Fruit fly (Drosophila melanogaster) whole organism, adult: ENCODE results near the gene Ugalt.

ENCODE experiments used
- CG11617 ChIP-seq: fragments of 200-800 bp; sonication (Bioruptor generic); optimal IDR thresholded peaks from 2 replicates; lab custom pipeline; 2017; ENCODE audit warnings: mild to moderate bottlenecking, missing biosample characterization, missing genetic modification reagents, missing genetic modification characterization
- CG14711 ChIP-seq: fragments of 200-800 bp; sonication (Bioruptor generic); optimal IDR thresholded peaks from 2 replicates; lab custom pipeline; 2018; ENCODE audit warnings: missing biosample characterization, mild to moderate bottlenecking, missing genetic modification characterization, moderate library complexity
- CG1620 ChIP-seq: fragments of 200-800 bp; sonication (Bioruptor generic); optimal IDR thresholded peaks from 2 replicates; lab custom pipeline; 2016; ENCODE audit warnings: missing biosample characterization, missing genetic modification characterization
- CG33017 ChIP-seq: fragments of 200-800 bp; sonication (Bioruptor generic); optimal IDR thresholded peaks from 2 replicates; lab custom pipeline; 2018; ENCODE audit warnings: missing biosample characterization, mild to moderate bottlenecking, missing genetic modification characterization, moderate library complexity
- CG5204 ChIP-seq: fragments of 200-800 bp; sonication (Bioruptor generic); optimal IDR thresholded peaks from 2 replicates; lab custom pipeline; 2016; ENCODE audit warnings: missing biosample characterization, missing genetic modification characterization
- CG7045 ChIP-seq: fragments of 200-800 bp; sonication (Bioruptor generic); optimal IDR thresholded peaks from 2 replicates; lab custom pipeline; 2017; ENCODE audit warnings: missing biosample characterization, mild to moderate bottlenecking, missing genetic modification characterization
- CG7101 ChIP-seq: fragments of 200-800 bp; sonication (Bioruptor generic); optimal IDR thresholded peaks from 2 replicates; lab custom pipeline; 2018; ENCODE audit warnings: missing biosample characterization, mild to moderate bottlenecking, missing genetic modification characterization, moderate library complexity
- Mnt ChIP-seq: fragments of 200-800 bp; sonication (Bioruptor generic); optimal IDR thresholded peaks from 2 replicates; lab custom pipeline; 2016; ENCODE audit warnings: missing biosample characterization, mild to moderate bottlenecking, missing genetic modification characterization
- bab1 ChIP-seq: fragments of 200-800 bp; sonication (Bioruptor generic); optimal IDR thresholded peaks from 3 replicates; lab custom pipeline; 2019; ENCODE audit warnings: missing biosample characterization, mild to moderate bottlenecking, missing genetic modification characterization, moderate library complexity
- cic ChIP-seq: fragments of 200-800 bp; sonication (Bioruptor generic); optimal IDR thresholded peaks from 2 replicates; lab custom pipeline; 2017; ENCODE audit warnings: missing biosample characterization, mild to moderate bottlenecking, missing genetic modification characterization, moderate library complexity
- cnc ChIP-seq, 2 experiments: fragments of >200 bp; optimal IDR thresholded peaks; 2 replicates each; lab custom pipeline; 2017
- toe ChIP-seq: fragments of 200-800 bp; sonication (Bioruptor generic); optimal IDR thresholded peaks from 2 replicates; lab custom pipeline; 2016; ENCODE audit warnings: missing biosample characterization, missing genetic modification characterization

DNA sequence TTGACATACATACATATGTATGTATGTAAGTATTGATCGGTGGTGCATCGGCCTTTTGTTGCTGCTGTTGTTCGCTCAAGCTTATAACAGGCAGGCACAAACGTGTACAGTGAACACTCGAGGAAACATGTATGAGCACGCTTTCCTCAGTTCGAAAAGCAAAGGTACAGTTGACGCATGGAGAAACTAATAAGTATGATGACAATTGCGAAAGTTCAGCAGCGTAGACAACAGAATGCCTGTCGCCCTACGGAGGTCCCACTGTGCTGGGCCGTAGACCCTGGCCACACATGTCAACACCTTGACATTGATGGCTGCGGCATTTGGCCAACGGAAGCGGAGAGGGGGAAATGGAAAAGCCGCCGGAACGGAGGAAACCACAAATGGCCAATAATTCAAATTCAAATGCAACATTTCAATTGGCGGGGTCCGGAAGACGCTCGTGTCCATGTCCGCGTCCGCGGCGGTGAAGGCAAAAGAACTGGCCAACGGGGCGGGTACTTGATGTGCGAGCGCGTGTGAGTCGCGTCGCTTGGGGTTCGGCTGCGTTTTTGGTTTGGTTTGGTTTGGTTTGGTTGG lies 4.6 kb upstream of the Ugalt start, which contains the start of gene CG2681:
- no peak for TF ChIP-seq cic (GFP tag; lab: Kevin White, UChicago)
- TF ChIP-seq CG1620 (GFP tag; lab: Kevin White, UChicago), result no peak
- no peak for TF ChIP-seq CG14711
- TF ChIP-seq CG7101 (tag; lab: Kevin White, UChicago), result peak; percentile 42
- TF ChIP-seq bab1 (GFP tag; lab: Kevin White, UChicago), result no peak
- no peak for TF ChIP-seq cnc (optimal IDR thresholded peaks at IDR 0.05; lab: Kevin White, UChicago)
- no peak for TF ChIP-seq CG7045
- TF ChIP-seq CG11617 (GFP tag; lab: Kevin White, UChicago), result peak; percentile 7
- TF ChIP-seq Mnt (GFP tag; lab: Kevin White, UChicago), result peak; percentile 44
- no peak for TF ChIP-seq CG33017 (tag; lab: Kevin White, UChicago)
- TF ChIP-seq toe, result peak; percentile 17
- no peak for TF ChIP-seq CG5204
